Worm (Caenorhabditis elegans) whole organism, L4/young adult: ENCODE measurements around the gene Y50E8A.10.

Experiments used
- dao-5 ChIP-seq: sonication (generic microtip); optimal IDR thresholded peaks from 2 replicates; lab custom pipeline; 2016; ENCODE audit warnings: missing genotype, missing genetic modification characterization, moderate library complexity, missing compliant biosample characterization
- him-1 ChIP-seq: sonication (generic microtip); optimal IDR thresholded peaks from 2 replicates; lab custom pipeline; 2016; ENCODE audit warnings: missing genotype, missing genetic modification reagents, missing genetic modification characterization, missing compliant biosample characterization

- no peak for TF ChIP-seq dao-5 (tag; lab: Kevin White, UChicago)
- no peak for TF ChIP-seq him-1 (tag; lab: Kevin White, UChicago)
These were observed 35.0 kb upstream of the Y50E8A.10 start for ce11 chrV:14744824-14745223.
